Fruit fly (Drosophila melanogaster) S2 (cell line): ENCODE results near the gene Svip.

Experiments used
- CG8478 ChIP-seq: fragments of >200 bp; optimal IDR thresholded peaks from 2 replicates; lab custom pipeline; 2018
- CTCF ChIP-seq, 2 experiments: fragments of >200 bp; optimal IDR thresholded peaks; 2 replicates each; lab custom pipeline; 2018

DNA sequence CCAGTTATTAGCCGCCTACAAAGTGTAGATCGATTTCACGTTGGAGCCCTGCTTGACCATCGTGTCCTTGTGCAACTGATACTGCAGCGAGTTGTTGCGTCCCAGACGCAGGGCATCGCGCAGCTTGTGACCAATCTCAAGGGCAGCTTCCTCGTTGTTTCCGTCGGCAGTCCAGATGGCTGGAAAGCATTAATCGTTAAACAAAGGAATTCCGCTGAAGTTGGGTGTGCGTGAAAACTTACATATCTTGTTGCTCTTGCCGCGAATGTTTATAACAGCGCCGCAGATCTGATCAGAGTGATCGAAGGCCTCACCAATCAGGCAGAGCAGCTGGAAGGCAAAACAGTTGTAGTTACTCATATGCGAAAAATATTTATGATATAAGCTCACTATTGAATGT, 41.1 kb downstream of the Svip start:
- no peak for TF ChIP-seq CG8478 (lab: Kevin White, UChicago)
- no peak for TF ChIP-seq CTCF (optimal IDR thresholded peaks at IDR 0.05; lab: Kevin White, UChicago)
